Worm (Caenorhabditis elegans) whole organism, L3 larva: ENCODE measurements around the gene T24C2.3.

Source experiments
- ZK546.5 ChIP-seq: sonication (generic microtip); optimal IDR thresholded peaks from 2 replicates; lab custom pipeline; 2017; ENCODE audit warnings: missing biosample characterization, missing genetic modification characterization
- ama-1 ChIP-seq: fragments of 150-350 bp; optimal IDR thresholded peaks from 2 replicates; lab custom pipeline; 2018
- ceh-9 ChIP-seq: sonication (generic microtip); optimal IDR thresholded peaks from 2 replicates; lab custom pipeline; 2018; ENCODE audit warnings: missing biosample characterization, missing genetic modification characterization
- fos-1 ChIP-seq: fragments of 150-350 bp; optimal IDR thresholded peaks from 2 replicates; lab custom pipeline; 2014; ENCODE audit warnings: missing biosample characterization, missing genetic modification characterization
- mdl-1 ChIP-seq: fragments of 150-350 bp; optimal IDR thresholded peaks from 2 replicates; lab custom pipeline; 2014; ENCODE audit warnings: missing biosample characterization, missing genetic modification characterization
- nhr-12 ChIP-seq: fragments of 150-350 bp; optimal IDR thresholded peaks from 2 replicates; lab custom pipeline; 2014; ENCODE audit warnings: missing biosample characterization, missing genetic modification characterization
- nhr-67 ChIP-seq: fragments of 150-350 bp; optimal IDR thresholded peaks from 2 replicates; lab custom pipeline; 2014; ENCODE audit warnings: missing biosample characterization, missing genetic modification characterization
- nhr-76 ChIP-seq: fragments of 150-350 bp; sonication (generic microtip); optimal IDR thresholded peaks from 5 replicates; lab custom pipeline; 2014; ENCODE audit warnings: missing biosample characterization, missing genetic modification characterization
- unc-39 ChIP-seq: sonication (generic microtip); optimal IDR thresholded peaks from 4 replicates; lab custom pipeline; 2017; ENCODE audit warnings: missing biosample characterization, missing genetic modification characterization

DNA sequence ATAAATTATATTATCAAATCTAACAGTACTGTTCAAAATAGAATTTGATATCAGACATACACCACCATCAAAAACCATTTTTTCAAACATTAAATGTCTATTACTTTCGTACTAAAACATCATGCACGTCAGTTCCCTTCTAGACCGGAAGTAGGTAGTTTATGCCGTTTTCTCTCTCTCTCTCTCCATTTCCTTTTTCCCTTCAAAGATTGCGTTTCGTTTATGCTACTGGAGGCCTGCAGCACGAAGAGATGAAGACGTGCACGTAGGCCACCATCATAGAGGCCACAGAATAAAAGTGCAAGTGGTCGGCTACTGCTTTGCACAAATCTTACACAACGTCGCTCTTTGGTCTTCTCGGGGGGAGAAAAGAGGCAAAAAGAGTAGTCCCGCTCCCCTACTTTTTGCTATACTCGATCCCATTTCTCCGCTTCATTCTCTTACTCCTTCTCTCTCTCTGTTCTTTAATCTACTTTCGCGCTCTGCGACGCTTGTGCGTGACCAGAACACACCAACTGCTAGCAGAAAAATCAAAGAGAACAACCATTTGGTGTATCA, 18.2 kb downstream of the T24C2.3 start:
- TF ChIP-seq nhr-12 (no peak), nhr-76 (tag; lab: Kevin White, UChicago) (no peak), mdl-1 (peak; percentile 63), ama-1 (lab: Kevin White, UChicago) (no peak), ceh-9 (tag; lab: Kevin White, UChicago) (peak; percentile 8), nhr-67 (tag; lab: Kevin White, UChicago) (no peak), fos-1 (tag; lab: Kevin White, UChicago) (peak; percentile 15), ZK546.5 (tag; lab: Kevin White, UChicago) (no peak), unc-39 (tag; lab: Kevin White, UChicago) (no peak)
